Worm (Caenorhabditis elegans) whole organism, L3 larva: Measurements from ENCODE around the gene ZC317.7.
"Not testable (repeated sequence)": the region's sequence is repeated elsewhere in the genome, so short reads cannot be mapped to it uniquely, and the experiment has no call there.

ENCODE experiments used
- R02D3.7 ChIP-seq: fragments of 150-350 bp; optimal IDR thresholded peaks from 2 replicates; lab custom pipeline; 2014; ENCODE audit warnings: missing biosample characterization, missing genetic modification characterization
- ZK546.5 ChIP-seq: sonication (generic microtip); optimal IDR thresholded peaks from 2 replicates; lab custom pipeline; 2017; ENCODE audit warnings: missing biosample characterization, missing genetic modification characterization
- aly-2 ChIP-seq: fragments of 150-350 bp; optimal IDR thresholded peaks from 2 replicates; lab custom pipeline; 2014; ENCODE audit warnings: missing biosample characterization, missing genetic modification characterization
- ama-1 ChIP-seq: fragments of 150-350 bp; optimal IDR thresholded peaks from 2 replicates; lab custom pipeline; 2018
- ceh-16 ChIP-seq: sonication (generic microtip); optimal IDR thresholded peaks from 2 replicates; lab custom pipeline; 2017; ENCODE audit warnings: missing biosample characterization, missing genetic modification characterization
- ceh-28 ChIP-seq: fragments of 150-350 bp; optimal IDR thresholded peaks from 2 replicates; lab custom pipeline; 2014; ENCODE audit warnings: missing biosample characterization, missing genetic modification reagents, missing genetic modification characterization
- ceh-9 ChIP-seq: sonication (generic microtip); optimal IDR thresholded peaks from 2 replicates; lab custom pipeline; 2018; ENCODE audit warnings: missing biosample characterization, missing genetic modification characterization
- egl-27 ChIP-seq: sonication (generic microtip); optimal IDR thresholded peaks from 4 replicates; lab custom pipeline; 2017; ENCODE audit warnings: missing biosample characterization, missing genetic modification reagents, missing genetic modification characterization
- egl-5 ChIP-seq: fragments of 150-350 bp; optimal IDR thresholded peaks from 2 replicates; lab custom pipeline; 2017; ENCODE audit warnings: missing biosample characterization, missing genetic modification reagents, missing genetic modification characterization, inconsistent platforms
- elt-1 ChIP-seq: fragments of 150-350 bp; optimal IDR thresholded peaks from 2 replicates; lab custom pipeline; 2014; ENCODE audit warnings: missing biosample characterization, missing genetic modification characterization
- elt-2 ChIP-seq: sonication (generic microtip); optimal IDR thresholded peaks from 2 replicates; lab custom pipeline; 2016; ENCODE audit warnings: missing genetic modification reagents, mild to moderate bottlenecking, missing genetic modification characterization, missing compliant biosample characterization
- elt-3 ChIP-seq, 3 experiments: fragments of 150-350 bp in 1 of 3; sonication (generic microtip) in 2 of 3; optimal IDR thresholded peaks; 2 replicates in 2 of 3; 4 replicates in 1 of 3; lab custom pipeline; 2014 to 2017; ENCODE audit warnings: missing biosample characterization in 3 of 3, missing genetic modification characterization in 3 of 3
- eor-1 ChIP-seq, 2 experiments: fragments of 150-350 bp; optimal IDR thresholded peaks; 2 replicates each; lab custom pipeline; 2014 to 2018; ENCODE audit warnings: missing biosample characterization in 2 of 2, missing genetic modification characterization in 2 of 2
- fkh-10 ChIP-seq: sonication (generic microtip); optimal IDR thresholded peaks from 2 replicates; lab custom pipeline; 2017; ENCODE audit warnings: missing biosample characterization, missing genetic modification reagents, missing genetic modification characterization
- fkh-2 ChIP-seq: fragments of 150-350 bp; optimal IDR thresholded peaks from 2 replicates; lab custom pipeline; 2014; ENCODE audit warnings: missing biosample characterization, missing genetic modification reagents, missing genetic modification characterization
- fos-1 ChIP-seq: fragments of 150-350 bp; optimal IDR thresholded peaks from 2 replicates; lab custom pipeline; 2014; ENCODE audit warnings: missing biosample characterization, missing genetic modification characterization
- hmg-11 ChIP-seq: sonication (generic microtip); optimal IDR thresholded peaks from 2 replicates; lab custom pipeline; 2016; ENCODE audit warnings: missing genetic modification characterization, missing compliant biosample characterization
- jun-1 ChIP-seq: fragments of 150-350 bp; optimal IDR thresholded peaks from 2 replicates; lab custom pipeline; 2014; ENCODE audit warnings: missing biosample characterization, missing genetic modification reagents, missing genetic modification characterization
- lin-15B ChIP-seq: fragments of 150-350 bp; optimal IDR thresholded peaks from 2 replicates; lab custom pipeline; 2014; ENCODE audit warnings: missing biosample characterization, missing genetic modification characterization
- lin-39 ChIP-seq: fragments of 150-350 bp; optimal IDR thresholded peaks from 2 replicates; lab custom pipeline; 2018; ENCODE audit warnings: missing biosample characterization, missing genetic modification reagents, missing genetic modification characterization
- mdl-1 ChIP-seq: fragments of 150-350 bp; optimal IDR thresholded peaks from 2 replicates; lab custom pipeline; 2014; ENCODE audit warnings: missing biosample characterization, missing genetic modification characterization
- mml-1 ChIP-seq: fragments of 150-350 bp; sonication (generic microtip); optimal IDR thresholded peaks from 3 replicates; lab custom pipeline; 2014; ENCODE audit warnings: missing biosample characterization, missing genetic modification characterization
- nfya-1 ChIP-seq: sonication (generic microtip); optimal IDR thresholded peaks from 2 replicates; lab custom pipeline; 2017; ENCODE audit warnings: missing genetic modification characterization, mild to moderate bottlenecking, missing compliant biosample characterization, antibody characterized with exemption, moderate library complexity; ENCODE audit not compliant: insufficient read depth
- nhr-11 ChIP-seq: fragments of 150-350 bp; optimal IDR thresholded peaks from 2 replicates; lab custom pipeline; 2014; ENCODE audit warnings: missing biosample characterization, missing genetic modification characterization
- nhr-12 ChIP-seq: fragments of 150-350 bp; optimal IDR thresholded peaks from 2 replicates; lab custom pipeline; 2014; ENCODE audit warnings: missing biosample characterization, missing genetic modification characterization
- nhr-23 ChIP-seq: fragments of 150-350 bp; optimal IDR thresholded peaks from 2 replicates; lab custom pipeline; 2014; ENCODE audit warnings: missing biosample characterization, missing genetic modification reagents, missing genetic modification characterization
- nhr-237 ChIP-seq: fragments of 150-350 bp; optimal IDR thresholded peaks from 2 replicates; lab custom pipeline; 2014; ENCODE audit warnings: missing biosample characterization, missing genetic modification characterization
- nhr-25 ChIP-seq: sonication (generic microtip); optimal IDR thresholded peaks from 2 replicates; lab custom pipeline; 2017; ENCODE audit warnings: missing biosample characterization, missing genetic modification characterization
- nhr-28 ChIP-seq: fragments of 150-350 bp; optimal IDR thresholded peaks from 2 replicates; lab custom pipeline; 2014; ENCODE audit warnings: missing biosample characterization, missing genetic modification characterization
- nhr-43 ChIP-seq: sonication (generic microtip); optimal IDR thresholded peaks from 2 replicates; lab custom pipeline; 2016; ENCODE audit warnings: mild to moderate bottlenecking, missing genetic modification characterization, missing compliant biosample characterization; ENCODE audit not compliant: poor library complexity, severe bottlenecking
- nhr-77 ChIP-seq: fragments of 150-350 bp; optimal IDR thresholded peaks from 2 replicates; lab custom pipeline; 2014; ENCODE audit warnings: missing biosample characterization, missing genetic modification characterization
- pha-4 ChIP-seq: fragments of 150-350 bp; optimal IDR thresholded peaks from 2 replicates; lab custom pipeline; 2014; ENCODE audit warnings: missing biosample characterization, missing genetic modification reagents, missing genetic modification characterization
- pqm-1 ChIP-seq: fragments of 150-350 bp; optimal IDR thresholded peaks from 2 replicates; lab custom pipeline; 2017; ENCODE audit warnings: missing biosample characterization, missing genetic modification characterization, inconsistent platforms
- sea-2 ChIP-seq: fragments of 150-350 bp; sonication (generic microtip); optimal IDR thresholded peaks from 4 replicates; lab custom pipeline; 2014; ENCODE audit warnings: missing biosample characterization, missing genetic modification reagents, missing genetic modification characterization
- skn-1 ChIP-seq: fragments of 150-350 bp; optimal IDR thresholded peaks from 2 replicates; lab custom pipeline; 2014; ENCODE audit warnings: missing biosample characterization, missing genetic modification characterization
- snpc-4 ChIP-seq: fragments of 150-350 bp; optimal IDR thresholded peaks from 2 replicates; lab custom pipeline; 2014; ENCODE audit warnings: missing biosample characterization, missing genetic modification characterization
- tbx-2 ChIP-seq: sonication (generic microtip); optimal IDR thresholded peaks from 2 replicates; lab custom pipeline; 2016; ENCODE audit warnings: mild to moderate bottlenecking, missing genetic modification characterization, missing compliant biosample characterization
- unc-39 ChIP-seq: sonication (generic microtip); optimal IDR thresholded peaks from 4 replicates; lab custom pipeline; 2017; ENCODE audit warnings: missing biosample characterization, missing genetic modification characterization
- zag-1 ChIP-seq: fragments of 150-350 bp; optimal IDR thresholded peaks from 2 replicates; lab custom pipeline; 2014; ENCODE audit warnings: missing biosample characterization, missing genetic modification characterization
- ztf-11 ChIP-seq: fragments of 150-350 bp; optimal IDR thresholded peaks from 2 replicates; lab custom pipeline; 2014; ENCODE audit warnings: missing biosample characterization, missing genetic modification characterization

The ZC317.7 gene

DNA sequence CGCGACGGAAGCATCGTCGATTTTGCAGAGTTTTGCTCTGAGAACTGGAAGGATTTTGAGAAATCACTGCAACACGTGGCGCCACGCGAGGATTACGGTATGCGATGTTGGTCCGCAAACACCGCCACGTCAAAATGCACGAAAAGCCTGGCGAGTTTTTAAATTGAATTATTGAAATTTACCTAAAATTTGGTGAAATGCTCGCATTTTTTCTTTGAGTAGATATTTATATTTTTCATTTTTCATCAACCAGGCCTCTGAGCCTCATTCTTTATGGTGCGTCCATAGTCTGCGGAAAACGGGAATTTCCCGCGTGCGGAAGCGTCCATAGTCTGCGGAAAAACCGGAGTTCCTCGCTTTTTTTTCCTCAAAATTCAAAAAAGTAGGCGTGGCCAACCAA lies at the start of gene ZC317.7:
TSS of gene ZC317.7 (minus strand) at position 101 of the 400 bp plus-strand sequence.
- not testable (repeated sequence) for TF ChIP-seq nhr-11, nhr-77, mdl-1 (tag; lab: Kevin White, UChicago)

DNA sequence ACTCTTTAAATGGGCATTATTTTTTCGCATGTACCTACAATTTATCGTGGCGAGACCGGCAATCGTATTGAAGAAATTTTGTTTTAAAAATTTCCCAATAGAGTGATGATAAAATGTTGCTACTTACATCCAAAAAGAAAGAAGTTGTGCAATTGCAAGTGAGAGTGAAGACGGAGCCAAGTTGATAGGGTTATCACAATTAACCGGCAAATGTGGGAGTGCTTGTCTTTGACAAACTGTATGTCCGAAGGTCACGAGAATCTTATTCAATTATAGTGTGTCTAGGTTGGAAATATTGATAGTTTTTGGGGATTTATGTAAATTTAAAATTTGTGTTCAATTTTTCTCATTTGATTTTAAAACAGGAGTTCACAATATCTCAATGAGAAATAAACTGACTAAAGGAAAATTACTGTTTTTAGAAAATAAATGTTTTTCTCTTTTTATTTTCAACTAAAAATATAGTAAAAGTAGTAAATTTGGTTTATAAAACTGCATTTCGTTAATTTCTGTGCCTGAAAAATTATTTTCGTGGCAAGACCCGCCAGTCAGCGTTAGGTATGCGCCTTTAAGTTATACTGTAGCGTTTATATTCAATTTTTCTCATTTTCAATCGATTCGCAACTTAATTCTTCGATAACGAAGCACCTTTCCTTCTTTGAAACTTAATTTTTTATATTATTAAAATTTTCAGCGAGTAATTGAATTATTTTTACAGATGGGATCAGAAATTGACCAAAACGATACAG lies 43.0 kb upstream of the ZC317.7 start, which contains the start of the genes hpo-15 and mms-19:
TSS of gene hpo-15 (minus strand) at position 201 of the 749 bp plus-strand sequence.
TSS of gene mms-19 (plus strand) at position 719 of the 749 bp plus-strand sequence.
- TF ChIP-seq pqm-1 (tag; lab: Kevin White, UChicago), result peak; percentile 23
- TF ChIP-seq ama-1 (lab: Kevin White, UChicago), result no peak
- TF ChIP-seq nhr-23 (tag; lab: Kevin White, UChicago), result no peak
- no peak for TF ChIP-seq fos-1 (tag; lab: Kevin White, UChicago)
- TF ChIP-seq jun-1, result no peak
- peak; percentile 60 for TF ChIP-seq elt-2 (tag; lab: Kevin White, UChicago)
- TF ChIP-seq, all 47 proteins: peak for 2

ce11 chrV:5512559-5512958 lies 41.7 kb upstream of the ZC317.7 start:
- TF ChIP-seq lin-39 (tag; lab: Kevin White, UChicago) (no peak), ceh-28 (tag; lab: Kevin White, UChicago) (peak; percentile 4), ceh-16 (no peak), elt-2 (tag; lab: Kevin White, UChicago) (peak; percentile 93), nhr-25 (tag; lab: Kevin White, UChicago) (no peak), ztf-11 (tag; lab: Kevin White, UChicago) (no peak), egl-27 (tag; lab: Kevin White, UChicago) (no peak), nhr-43 (tag; lab: Kevin White, UChicago) (no peak), nfya-1 (tag; lab: Kevin White, UChicago) (no peak), jun-1 (peak; percentile 58), R02D3.7 (tag; lab: Kevin White, UChicago) (no peak), skn-1 (tag; lab: Kevin White, UChicago) (no peak), mml-1 (tag; lab: Kevin White, UChicago) (no peak), snpc-4 (no peak), sea-2 (GFP tag; lab: Kevin White, UChicago) (no peak), fkh-10 (GFP tag; lab: Kevin White, UChicago) (no peak), pqm-1 (tag; lab: Kevin White, UChicago) (peak; percentile 95), elt-3 (tag; optimal IDR thresholded peaks at IDR 0.05; lab: Kevin White, UChicago) (no peak), aly-2 (tag; lab: Kevin White, UChicago) (no peak), mdl-1 (tag; lab: Kevin White, UChicago) (no peak), lin-15B (tag; lab: Kevin White, UChicago) (no peak), nhr-11 (tag; lab: Kevin White, UChicago) (no peak), hmg-11 (tag; lab: Kevin White, UChicago) (no peak), nhr-28 (no peak), elt-1 (tag; lab: Kevin White, UChicago) (no peak), tbx-2 (no peak), fos-1 (tag; lab: Kevin White, UChicago) (no peak), nhr-77 (tag; lab: Kevin White, UChicago) (no peak), egl-5 (tag; lab: Kevin White, UChicago) (no peak), nhr-237 (tag; lab: Kevin White, UChicago) (no peak), ZK546.5 (no peak)

DNA sequence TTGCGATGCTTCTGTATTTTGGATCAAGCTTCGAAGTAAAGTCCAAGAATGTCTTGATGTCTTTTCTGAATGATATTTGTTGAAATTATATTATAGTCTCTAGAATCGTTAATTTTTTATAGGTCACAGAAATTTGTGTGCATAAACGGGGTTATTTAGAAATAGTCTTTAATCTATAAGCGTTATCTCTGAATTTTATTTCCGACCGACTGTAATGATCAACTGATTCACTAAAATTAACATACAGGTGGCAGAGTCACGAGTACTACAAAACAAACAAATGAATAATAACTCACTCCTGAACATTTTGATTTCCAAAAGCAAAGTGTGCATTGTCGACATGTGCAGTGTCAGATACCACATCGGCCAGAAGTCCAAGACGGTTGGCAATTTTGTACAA lies 40.9 kb upstream of the ZC317.7 start:
- no peak for TF ChIP-seq nhr-25 (tag; lab: Kevin White, UChicago)
- no peak for TF ChIP-seq eor-1 (tag; optimal IDR thresholded peaks at IDR 0.05; lab: Kevin White, UChicago)
- no peak for TF ChIP-seq elt-3 (tag; optimal IDR thresholded peaks at IDR 0.05; lab: Kevin White, UChicago)
- TF ChIP-seq elt-2 (tag; lab: Kevin White, UChicago), result peak; percentile 64
- no peak for TF ChIP-seq tbx-2
- no peak for TF ChIP-seq unc-39
- no peak for TF ChIP-seq aly-2 (tag; lab: Kevin White, UChicago)
- TF ChIP-seq nfya-1 (tag; lab: Kevin White, UChicago), result no peak
- TF ChIP-seq jun-1, result peak; percentile 0
- TF ChIP-seq fos-1 (tag; lab: Kevin White, UChicago), result no peak
- TF ChIP-seq nhr-23 (tag; lab: Kevin White, UChicago), result no peak
- TF ChIP-seq hmg-11 (tag; lab: Kevin White, UChicago), result no peak
- no peak for TF ChIP-seq ceh-9 (tag; lab: Kevin White, UChicago)
- no peak for TF ChIP-seq nhr-237 (tag; lab: Kevin White, UChicago)
- TF ChIP-seq ceh-16, result no peak
- no peak for TF ChIP-seq ztf-11 (tag; lab: Kevin White, UChicago)
- peak; percentile 9 for TF ChIP-seq pha-4 (tag; lab: Kevin White, UChicago)
- TF ChIP-seq elt-1 (tag; lab: Kevin White, UChicago), result no peak
- no peak for TF ChIP-seq nhr-12 (tag; lab: Kevin White, UChicago)
- no peak for TF ChIP-seq fkh-2
- TF ChIP-seq nhr-11 (tag; lab: Kevin White, UChicago), result no peak
- peak; percentile 81 for TF ChIP-seq pqm-1 (tag; lab: Kevin White, UChicago)
- no peak for TF ChIP-seq mml-1 (tag; lab: Kevin White, UChicago)
- TF ChIP-seq R02D3.7 (tag; lab: Kevin White, UChicago), result no peak
- no peak for TF ChIP-seq nhr-28
- TF ChIP-seq zag-1, result no peak
